Worm (Caenorhabditis elegans) whole organism, L4 larva: ENCODE results near the gene idpp-7.
"Not testable (repeated sequence)": the region's sequence is repeated elsewhere in the genome, so short reads cannot be mapped to it uniquely, and the experiment has no call there.

Experiments used
- ceh-82 ChIP-seq: sonication (generic microtip); optimal IDR thresholded peaks from 2 replicates; lab custom pipeline; 2017; ENCODE audit warnings: missing biosample characterization, missing genetic modification characterization
- hlh-30 ChIP-seq: sonication (generic microtip); optimal IDR thresholded peaks from 2 replicates; lab custom pipeline; 2017; ENCODE audit warnings: antibody characterized with exemption, mild to moderate bottlenecking, missing genetic modification characterization, missing compliant biosample characterization; ENCODE audit not compliant: insufficient read depth

DNA sequence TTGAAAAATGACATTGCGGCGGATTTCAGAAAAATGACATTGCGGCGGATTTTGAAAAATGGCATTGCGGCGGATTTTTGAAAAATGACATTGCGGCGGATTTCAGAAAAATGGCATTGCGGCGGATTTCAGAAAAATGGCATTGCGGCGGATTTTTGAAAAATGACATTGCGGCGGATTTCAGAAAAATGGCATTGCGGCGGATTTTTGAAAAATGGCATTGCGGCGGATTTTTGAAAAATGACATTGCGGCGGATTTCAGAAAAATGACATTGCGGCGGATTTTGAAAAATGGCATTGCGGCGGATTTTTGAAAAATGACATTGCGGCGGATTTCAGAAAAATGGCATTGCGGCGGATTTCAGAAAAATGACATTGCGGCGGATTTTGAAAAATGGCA is 10.9 kb downstream of the idpp-7 start:
- TF ChIP-seq ceh-82, hlh-30 (tag; lab: Kevin White, UChicago): not testable (repeated sequence)
